Worm (Caenorhabditis elegans): ENCODE results near the gene F42G8.8.

F42G8.8 gene

ce11 chrIV:8152145-8152544, 33.3 kb downstream of the F42G8.8 start, which contains the start of gene faah-2:
TSS of gene faah-2 (plus strand) at chrIV:8152445.
- TF ChIP-seq unc-62 (GFP tag; optimal IDR thresholded peaks at IDR 0.05 in 1 of 2) (peak in 1 of 2 experiments; percentile 50), unc-62 (tag; optimal IDR thresholded peaks at IDR 0.05) (no peak), mdl-1 (tag; optimal IDR thresholded peaks at IDR 0.05) (no peak)

- no peak for TF ChIP-seq nhr-237 (tag; optimal IDR thresholded peaks at IDR 0.05)
- no peak for TF ChIP-seq D1046.2 (GFP tag; IDR thresholded peaks at IDR 0.05)
- TF ChIP-seq F37D6.2 (tag; optimal IDR thresholded peaks at IDR 0.05): no peak
- no peak for TF ChIP-seq nhr-6 (tag; optimal IDR thresholded peaks at IDR 0.05)
- TF ChIP-seq daf-16 (GFP tag; optimal IDR thresholded peaks at IDR 0.05): no peak
- TF ChIP-seq daf-16 (tag; optimal IDR thresholded peaks at IDR 0.05): peak; percentile 49
- no peak for TF ChIP-seq dpl-1 (GFP tag; optimal IDR thresholded peaks at IDR 0.05)
- TF ChIP-seq dve-1 (tag; optimal IDR thresholded peaks at IDR 0.05; ENCODE audit: insufficient read depth): peak; percentile 21
- TF ChIP-seq lin-1 (GFP tag; IDR thresholded peaks at IDR 0.05): no peak
- no peak for TF ChIP-seq R02D3.7 (tag; optimal IDR thresholded peaks at IDR 0.05)
- TF ChIP-seq gei-8 (GFP tag; optimal IDR thresholded peaks at IDR 0.05): no peak
- no peak for TF ChIP-seq egl-43 (GFP tag; IDR thresholded peaks at IDR 0.05)
- no peak for TF ChIP-seq lin-39 (tag; optimal IDR thresholded peaks at IDR 0.05)
- TF ChIP-seq T20F7.1 (GFP tag; optimal IDR thresholded peaks at IDR 0.05): no peak
- TF ChIP-seq madf-9 (GFP tag; conservative IDR thresholded peaks at IDR 0.05): no peak
- TF ChIP-seq nhr-25 (tag; optimal IDR thresholded peaks at IDR 0.05; ENCODE audit: borderline replicate concordance, insufficient read depth): no peak
- 0 out of 2 replicates have a peak, but pooled peaks have one; percentile 9 for TF ChIP-seq dmd-6 (GFP tag; IDR thresholded peaks at IDR 0.05)
- TF ChIP-seq lir-3 (tag; optimal IDR thresholded peaks at IDR 0.05): no peak
- no peak for TF ChIP-seq Y105C5A.15 (GFP tag; IDR thresholded peaks at IDR 0.05)
- peak; percentile 11 for TF ChIP-seq hlh-11 (tag; optimal IDR thresholded peaks at IDR 0.05)
- peak; percentile 54 for TF ChIP-seq pqm-1 (tag; optimal IDR thresholded peaks at IDR 0.05)
- TF ChIP-seq tra-1 (GFP tag; IDR thresholded peaks at IDR 0.05): no peak
- TF ChIP-seq ztf-7 (tag; optimal IDR thresholded peaks at IDR 0.05): no peak
- peak; percentile 53 for TF ChIP-seq nhr-28 (tag; optimal IDR thresholded peaks at IDR 0.05)
Measured at ce11 chrIV:8152688-8153087, 33.8 kb downstream of the F42G8.8 start.

- TF ChIP-seq ces-1 (GFP tag; optimal IDR thresholded peaks at IDR 0.05): no peak
- peak in 1 of 2 experiments; percentile 93 for TF ChIP-seq unc-62 (GFP tag; optimal IDR thresholded peaks at IDR 0.05 in 1 of 2)
- TF ChIP-seq unc-62 (tag; optimal IDR thresholded peaks at IDR 0.05): no peak
Measured at ce11 chrIV:8153163-8153562, 34.3 kb downstream of the F42G8.8 start.

ce11 chrIV:8154966-8155365, 36.1 kb downstream of the F42G8.8 start:
- TF ChIP-seq nhr-48 (tag; optimal IDR thresholded peaks at IDR 0.05) (no peak), daf-16 (GFP tag; optimal IDR thresholded peaks at IDR 0.05) (no peak), daf-16 (tag; optimal IDR thresholded peaks at IDR 0.05) (no peak), unc-62 (GFP tag; optimal IDR thresholded peaks at IDR 0.05 in 1 of 2) (peak in 1 of 2 experiments; percentile 66), unc-62 (tag; optimal IDR thresholded peaks at IDR 0.05) (no peak), aha-1 (tag) (peak; percentile 54), mes-2 (tag; optimal IDR thresholded peaks at IDR 0.05; ENCODE audit: poor library complexity, severe bottlenecking) (peak; percentile 28)

- no peak for TF ChIP-seq hlh-30 (tag; optimal IDR thresholded peaks at IDR 0.05; ENCODE audit: insufficient read depth)
- no peak for TF ChIP-seq hif-1 (tag; optimal IDR thresholded peaks at IDR 0.05)
- no peak for TF ChIP-seq nhr-42 (GFP tag; IDR thresholded peaks at IDR 0.05)
- no peak for TF ChIP-seq dmd-6 (GFP tag; IDR thresholded peaks at IDR 0.05)
- TF ChIP-seq ces-1 (GFP tag; optimal IDR thresholded peaks at IDR 0.05): no peak
- TF ChIP-seq nhr-102 (tag; optimal IDR thresholded peaks at IDR 0.05): no peak
- no peak for TF ChIP-seq ceh-28 (tag; optimal IDR thresholded peaks at IDR 0.05)
- no peak for TF ChIP-seq ctbp-1 (GFP tag; IDR thresholded peaks at IDR 0.05)
- no peak for TF ChIP-seq lim-7 (GFP tag; IDR thresholded peaks at IDR 0.05)
- TF ChIP-seq lin-38 (GFP tag; IDR thresholded peaks at IDR 0.05): no peak
- no peak for TF ChIP-seq duxl-1 (tag; optimal IDR thresholded peaks at IDR 0.05; ENCODE audit: poor library complexity)
- TF ChIP-seq mdl-1 (tag; optimal IDR thresholded peaks at IDR 0.05): no peak
- TF ChIP-seq hlh-11 (tag; optimal IDR thresholded peaks at IDR 0.05): no peak
- no peak for TF ChIP-seq pqm-1 (tag; optimal IDR thresholded peaks at IDR 0.05)
- no peak for TF ChIP-seq skn-1 (tag; optimal IDR thresholded peaks at IDR 0.05)
Measured at ce11 chrIV:8157161-8157560, 38.3 kb downstream of the F42G8.8 start, which contains the start of gene B0218.5. TSS of gene B0218.5 (minus strand) at chrIV:8157261.

Measured in whole organism, L4 larva.